Worm (Caenorhabditis elegans) whole organism, L4 larva: ENCODE measurements around the gene cpt-1.

ENCODE experiments used
- ceh-44 ChIP-seq: fragments of 200-800 bp; sonication (Bioruptor generic); IDR thresholded peaks from 2 replicates; pipeline ENCODE4 v1.3.6; 2022; ENCODE audit warnings: missing genetic modification reagents, missing genetic modification characterization, missing compliant biosample characterization
- ctbp-1 ChIP-seq: fragments of 200-800 bp; sonication (Bioruptor generic); IDR thresholded peaks from 2 replicates; pipeline ENCODE4 v1.3.6; 2022; ENCODE audit warnings: missing genetic modification reagents, missing genetic modification characterization, missing compliant biosample characterization
- dmd-6 ChIP-seq: fragments of 200-800 bp; sonication (Bioruptor generic); IDR thresholded peaks from 2 replicates; pipeline ENCODE4 v1.3.6; 2022; ENCODE audit warnings: missing genetic modification reagents, missing genetic modification characterization, missing compliant biosample characterization
- dve-1 ChIP-seq: sonication (generic microtip); optimal IDR thresholded peaks from 2 replicates; lab custom pipeline; 2017; ENCODE audit warnings: antibody characterized with exemption, mild to moderate bottlenecking, missing genetic modification characterization, missing compliant biosample characterization; ENCODE audit not compliant: insufficient read depth
- egl-43 ChIP-seq: fragments of 200-800 bp; sonication (Bioruptor generic); IDR thresholded peaks from 2 replicates; pipeline ENCODE4 v1.3.6; 2022; ENCODE audit warnings: missing genetic modification reagents, missing genetic modification characterization, missing compliant biosample characterization
- madf-5 ChIP-seq, 2 experiments: fragments of 200-800 bp; sonication (Bioruptor generic); IDR thresholded peaks; 2 replicates each; pipeline ENCODE4 v1.3.6; 2022; ENCODE audit warnings: missing compliant biosample characterization in 2 of 2, missing genetic modification characterization in 2 of 2
- nhr-48 ChIP-seq: sonication (generic microtip); optimal IDR thresholded peaks from 2 replicates; lab custom pipeline; 2016; ENCODE audit warnings: mild to moderate bottlenecking, missing genetic modification characterization, missing compliant biosample characterization

cpt-1 gene

DNA sequence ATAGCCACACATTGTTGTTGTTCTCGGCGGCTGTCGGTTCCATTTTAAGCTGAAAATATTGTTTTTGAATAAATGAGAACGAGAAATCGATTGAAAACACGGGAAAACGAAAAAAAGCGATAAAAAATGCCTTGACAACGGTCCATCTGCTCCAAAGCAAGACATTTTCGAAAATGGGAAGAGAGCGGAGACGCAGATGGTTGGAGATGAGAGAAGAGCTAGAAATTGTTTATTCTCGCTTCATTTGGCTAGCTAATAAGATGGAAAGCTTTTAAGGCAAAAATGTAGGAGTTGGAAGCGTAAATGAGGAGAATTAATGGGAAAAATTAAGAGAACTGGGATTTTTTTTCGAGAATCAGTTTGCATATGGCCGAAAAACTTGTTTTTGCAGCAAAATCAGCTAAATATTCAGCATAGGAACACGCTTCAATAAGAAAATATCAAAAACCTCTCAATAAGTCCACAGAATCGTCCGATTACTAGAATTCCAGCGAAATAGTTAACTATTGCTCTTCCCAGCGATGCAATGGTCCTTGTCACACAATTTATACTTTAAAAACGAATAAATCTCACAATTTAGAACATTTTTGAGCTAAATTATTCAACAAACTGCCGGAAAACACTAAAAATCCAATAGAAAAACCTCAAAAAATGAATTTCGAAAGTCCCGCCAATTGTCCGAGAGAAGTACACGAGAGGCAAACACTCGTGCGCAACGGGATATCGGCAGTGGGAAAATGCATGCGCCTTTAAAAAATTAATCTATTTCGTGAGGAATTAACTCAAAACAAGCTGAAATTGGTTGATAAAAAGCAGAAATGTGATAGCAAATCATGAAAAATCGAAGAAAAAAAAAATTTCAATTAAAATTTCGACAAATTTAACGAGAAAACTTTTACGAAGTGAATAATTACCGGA is 57.7 kb downstream of the cpt-1 start, which contains the start of gene pisy-1 (continued):
- TF ChIP-seq dve-1 (tag; lab: Kevin White, UChicago) (peak; percentile 51), madf-5 (GFP tag; IDR thresholded peaks at IDR 0.05; lab: Robert Waterston, UW) (no peak), dmd-6 (GFP tag; lab: Robert Waterston, UW) (0 out of 2 replicates have a peak, but pooled peaks have one; percentile 9), ctbp-1 (GFP tag; lab: Robert Waterston, UW) (no peak), nhr-48 (no peak), ceh-44 (GFP tag; lab: Robert Waterston, UW) (no peak), egl-43 (no peak)
